Fruit fly (Drosophila melanogaster) whole organism, embryonic: ENCODE results near the gene CG13454.
A peak's percentile ranks its signal among the peaks of the same experiment; 100 is the strongest.

Source experiments
- Abd-B ChIP-seq: fragments of 200-800 bp; sonication (Bioruptor generic); optimal IDR thresholded peaks from 2 replicates; lab custom pipeline; 2018; ENCODE audit warnings: missing biosample characterization, mild to moderate bottlenecking, missing genetic modification characterization, moderate library complexity
- CG12659 ChIP-seq: fragments of 200-800 bp; sonication (Bioruptor generic); optimal IDR thresholded peaks from 3 replicates; lab custom pipeline; 2017; ENCODE audit warnings: mild to moderate bottlenecking, missing biosample characterization, missing genetic modification reagents, missing genetic modification characterization
- CG2875 ChIP-seq: fragments of 200-800 bp; sonication (Bioruptor generic); optimal IDR thresholded peaks from 2 replicates; lab custom pipeline; 2017; ENCODE audit warnings: missing biosample characterization, mild to moderate bottlenecking, missing genetic modification characterization, missing genetic modification reagents
- Kr ChIP-seq: fragments of 200-800 bp; sonication (Bioruptor generic); optimal IDR thresholded peaks from 2 replicates; lab custom pipeline; 2017; ENCODE audit warnings: missing biosample characterization, mild to moderate bottlenecking, missing genetic modification characterization
- dysf ChIP-seq: fragments of 200-800 bp; sonication (Bioruptor generic); IDR thresholded peaks from 3 replicates; pipeline ENCODE4 v1.3.6; 2022; ENCODE audit warnings: missing biosample characterization, missing genetic modification characterization
- kay ChIP-seq: fragments of 200-800 bp; sonication (Bioruptor generic); optimal IDR thresholded peaks from 2 replicates; lab custom pipeline; 2016; ENCODE audit warnings: missing biosample characterization, missing genetic modification characterization

dm6 chr3L:15563058-15563850 lies 46.4 kb upstream of the CG13454 start, which contains the start of the genes CG7739 and SCCRO:
- peak; percentile 61 for TF ChIP-seq kay (GFP tag; lab: Kevin White, UChicago)
- peak; percentile 68 for TF ChIP-seq Abd-B
- TF ChIP-seq Kr, result no peak
- no peak for TF ChIP-seq CG2875 (GFP tag; lab: Kevin White, UChicago)
- TF ChIP-seq CG12659 (GFP tag; lab: Kevin White, UChicago), result peak; percentile 79
- peak; percentile 70; the same call in 2 of the 3 replicates for TF ChIP-seq dysf (GFP tag; lab: Robert Waterston, UW)
